Worm (Caenorhabditis elegans) whole organism, L2 larva: ENCODE data around the gene jip-1.

ENCODE experiments used
- ZK546.5 ChIP-seq: sonication (generic microtip); optimal IDR thresholded peaks from 2 replicates; lab custom pipeline; 2017; ENCODE audit warnings: missing biosample characterization, missing genetic modification characterization
- nhr-12 ChIP-seq: fragments of 150-350 bp; optimal IDR thresholded peaks from 2 replicates; lab custom pipeline; 2014; ENCODE audit warnings: missing biosample characterization, missing genetic modification characterization
- unc-39 ChIP-seq: fragments of 150-350 bp; optimal IDR thresholded peaks from 2 replicates; lab custom pipeline; 2014; ENCODE audit warnings: missing biosample characterization, missing genetic modification characterization
- unc-62 ChIP-seq: fragments of 150-350 bp; optimal IDR thresholded peaks from 2 replicates; lab custom pipeline; 2014; ENCODE audit warnings: missing biosample characterization, missing genetic modification reagents, missing genetic modification characterization

DNA sequence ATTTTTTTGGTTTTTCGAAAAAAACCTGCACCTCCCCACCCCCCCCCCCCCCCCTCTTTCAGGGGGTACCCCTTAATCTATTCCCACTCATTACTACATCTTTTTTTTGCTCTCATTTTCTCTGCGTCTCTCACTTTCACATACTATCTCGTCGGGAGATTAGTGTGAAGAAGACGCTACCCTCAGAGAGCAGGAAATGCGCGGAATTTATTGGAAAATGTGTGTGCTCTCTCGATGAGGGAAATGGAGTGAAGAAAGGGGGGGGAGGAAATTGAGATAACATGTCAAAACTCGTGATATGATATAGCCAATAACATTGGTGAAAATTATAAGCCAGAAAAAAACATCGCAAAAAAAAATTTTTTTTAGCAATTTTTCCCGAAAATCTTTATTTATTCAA lies 1.2 kb upstream of the jip-1 start:
- TF ChIP-seq nhr-12 (no peak), unc-62 (GFP tag; lab: Kevin White, UChicago) (no peak), ZK546.5 (tag; lab: Kevin White, UChicago) (no peak), unc-39 (tag; lab: Kevin White, UChicago) (no peak)
